Worm (Caenorhabditis elegans) whole organism, late embryonic: ENCODE results near the gene T27A10.2.

Source experiments
- T23F11.4 ChIP-seq: fragments of 200-800 bp; sonication (Bioruptor generic); optimal IDR thresholded peaks from 2 replicates; lab custom pipeline; 2018; ENCODE audit warnings: mild to moderate bottlenecking, missing genetic modification characterization, missing compliant biosample characterization
- ama-1 ChIP-seq: fragments of 150-350 bp; optimal IDR thresholded peaks from 2 replicates; lab custom pipeline; 2014
- ceh-9 ChIP-seq: sonication (generic microtip); optimal IDR thresholded peaks from 2 replicates; lab custom pipeline; 2016; ENCODE audit warnings: mild to moderate bottlenecking, missing genetic modification characterization, inconsistent platforms, missing compliant biosample characterization
- hlh-6 ChIP-seq: sonication (generic microtip); optimal IDR thresholded peaks from 2 replicates; lab custom pipeline; 2016; ENCODE audit warnings: missing genotype, missing genetic modification characterization, missing compliant biosample characterization
- nhr-11 ChIP-seq: fragments of 150-350 bp; optimal IDR thresholded peaks from 2 replicates; lab custom pipeline; 2014; ENCODE audit warnings: missing biosample characterization, missing genetic modification characterization
- pha-4 ChIP-seq: fragments of 150-350 bp; optimal IDR thresholded peaks from 2 replicates; lab custom pipeline; 2018; ENCODE audit warnings: missing biosample characterization, missing genetic modification reagents, missing genetic modification characterization
- pqm-1 ChIP-seq: sonication (generic microtip); optimal IDR thresholded peaks from 2 replicates; lab custom pipeline; 2016; ENCODE audit warnings: missing genetic modification characterization, missing compliant biosample characterization

- TF ChIP-seq pqm-1 (tag; lab: Kevin White, UChicago) (no peak), ama-1 (lab: Kevin White, UChicago) (no peak), nhr-11 (tag; lab: Kevin White, UChicago) (no peak), ceh-9 (tag; lab: Kevin White, UChicago) (no peak), hlh-6 (tag; lab: Kevin White, UChicago) (no peak), T23F11.4 (GFP tag; lab: Kevin White, UChicago) (no peak), pha-4 (no peak)
Measured at ce11 chrX:3630090-3630489, 44.3 kb downstream of the T27A10.2 start.
